Worm (Caenorhabditis elegans): ENCODE results near the gene del-7.

DNA sequence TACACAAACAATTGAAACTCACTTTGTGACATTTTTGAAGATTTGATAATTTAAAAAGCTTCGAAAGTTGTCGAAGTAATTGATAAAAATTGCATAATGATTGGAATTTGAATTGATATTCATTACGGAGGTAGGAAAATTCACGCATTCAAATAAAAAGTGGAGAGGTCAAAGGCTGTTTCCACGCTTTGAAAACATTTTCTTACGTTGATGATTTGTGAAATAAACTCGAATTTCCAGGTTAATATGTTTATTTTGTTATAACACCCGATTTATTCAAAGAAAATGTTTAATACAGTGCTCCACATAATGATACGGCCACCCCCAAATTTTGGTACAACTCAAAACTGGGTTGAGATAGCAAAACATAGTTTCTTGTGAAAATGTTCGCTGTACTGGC, 43.0 kb downstream of the del-7 start, which contains the start of gene C33H5.16:
- TF ChIP-seq nhr-12 (tag; optimal IDR thresholded peaks at IDR 0.05) (no peak), egl-27 (tag; optimal IDR thresholded peaks at IDR 0.05) (no peak), skn-1 (tag; optimal IDR thresholded peaks at IDR 0.05) (no peak), ama-1 (optimal IDR thresholded peaks at IDR 0.05) (no peak), ztf-11 (tag; optimal IDR thresholded peaks at IDR 0.05) (no peak), snpc-4 (tag; optimal IDR thresholded peaks at IDR 0.05) (no peak), mab-5 (tag; optimal IDR thresholded peaks at IDR 0.05) (no peak)

All from whole organism, L2 larva.